Fruit fly (Drosophila melanogaster): ENCODE results near the gene dop.

dop gene

dm6 chr3L:15594093-15594653, 28.4 kb downstream of the dop start:
- TF ChIP-seq crol (GFP tag; IDR thresholded peaks at IDR 0.05) (peak; percentile 59), zen (tag; optimal IDR thresholded peaks at IDR 0.05) (peak; percentile 31), D (optimal IDR thresholded peaks at IDR 0.05) (peak; percentile 82), D (GFP tag; optimal IDR thresholded peaks at IDR 0.05) (no peak), Dek (tag; optimal IDR thresholded peaks at IDR 0.05) (no peak), CG4360 (GFP tag; IDR thresholded peaks at IDR 0.05) (peak; percentile 54; the same call in 1 of the 2 replicates), Nf-YC (tag; optimal IDR thresholded peaks at IDR 0.05) (no peak), Dp (GFP tag; optimal IDR thresholded peaks at IDR 0.05) (no peak), nom (GFP tag; optimal IDR thresholded peaks at IDR 0.05) (peak; percentile 3), onecut (GFP tag; IDR thresholded peaks at IDR 0.05) (no peak), CG2199 (GFP tag; IDR thresholded peaks at IDR 0.05) (0 out of 3 replicates have a peak, but pooled peaks have one; percentile 37), B-H2 (GFP tag; optimal IDR thresholded peaks at IDR 0.05) (no peak), CG15479 (GFP tag; optimal IDR thresholded peaks at IDR 0.05) (peak; percentile 92), gce (GFP tag; IDR thresholded peaks at IDR 0.05) (no peak)

dm6 chr3L:15595175-15595724, 29.4 kb downstream of the dop start:
- TF ChIP-seq CG5245 (GFP tag; optimal IDR thresholded peaks at IDR 0.05): no peak
- no peak for TF ChIP-seq dysf (GFP tag; IDR thresholded peaks at IDR 0.05)
- TF ChIP-seq z (GFP tag; IDR thresholded peaks at IDR 0.05): no peak
- TF ChIP-seq CG4404 (GFP tag; IDR thresholded peaks at IDR 0.05): no peak
- TF ChIP-seq chm (GFP tag; IDR thresholded peaks at IDR 0.05): 0 out of 2 replicates have a peak, but pooled peaks have one; percentile 20
- TF ChIP-seq fd102C (GFP tag; optimal IDR thresholded peaks at IDR 0.05): no peak
- peak; percentile 63 for TF ChIP-seq CG15479 (GFP tag; optimal IDR thresholded peaks at IDR 0.05)
- no peak for TF ChIP-seq dimm (GFP tag; IDR thresholded peaks at IDR 0.05)
- TF ChIP-seq az2 (GFP tag; optimal IDR thresholded peaks at IDR 0.05): no peak
- 0 out of 3 replicates have a peak, but pooled peaks have one; percentile 27 for TF ChIP-seq CG14050 (GFP tag; IDR thresholded peaks at IDR 0.05)
- TF ChIP-seq sima (GFP tag; optimal IDR thresholded peaks at IDR 0.05): no peak
- no peak for TF ChIP-seq Fer1 (GFP tag; optimal IDR thresholded peaks at IDR 0.05)
- no peak for TF ChIP-seq gce (GFP tag; IDR thresholded peaks at IDR 0.05)
- TF ChIP-seq ab (GFP tag; optimal IDR thresholded peaks at IDR 0.05): no peak
- no peak for TF ChIP-seq da (GFP tag; optimal IDR thresholded peaks at IDR 0.05)
- no peak for TF ChIP-seq gcm (GFP tag; optimal IDR thresholded peaks at IDR 0.05)
- no peak for TF ChIP-seq CG3065 (GFP tag; optimal IDR thresholded peaks at IDR 0.05)
- no peak for TF ChIP-seq ara (GFP tag; IDR thresholded peaks at IDR 0.05)
- TF ChIP-seq CG13775 (GFP tag; optimal IDR thresholded peaks at IDR 0.05): no peak
- no peak for TF ChIP-seq Atf6 (GFP tag; IDR thresholded peaks at IDR 0.05)
- no peak for TF ChIP-seq CG4424 (GFP tag; optimal IDR thresholded peaks at IDR 0.05)
- TF ChIP-seq zfh1 (GFP tag; IDR thresholded peaks at IDR 0.05): 0 out of 3 replicates have a peak, but pooled peaks have one; percentile 34
- peak; percentile 23 for TF ChIP-seq twi (tag; optimal IDR thresholded peaks at IDR 0.05)
- TF ChIP-seq CG7357 (GFP tag; IDR thresholded peaks at IDR 0.05): no peak
- TF ChIP-seq Hr78 (GFP tag; optimal IDR thresholded peaks at IDR 0.05): peak in 1 of 2 experiments; percentile 17
- no peak for TF ChIP-seq toy (GFP tag; IDR thresholded peaks at IDR 0.05)
- no peak for TF ChIP-seq Atf-2 (GFP tag; optimal IDR thresholded peaks at IDR 0.05)
- TF ChIP-seq ssp (GFP tag; IDR thresholded peaks at IDR 0.05): no peak
- TF ChIP-seq lab (GFP tag; optimal IDR thresholded peaks at IDR 0.05): peak; percentile 29
- TF ChIP-seq CG8388 (GFP tag; optimal IDR thresholded peaks at IDR 0.05): peak; percentile 3
- peak; percentile 44; the same call in 1 of the 2 replicates for TF ChIP-seq ranshi (GFP tag; IDR thresholded peaks at IDR 0.05)
- TF ChIP-seq CG12236 (GFP tag; optimal IDR thresholded peaks at IDR 0.05): no peak
- no peak for TF ChIP-seq Mad (GFP tag; optimal IDR thresholded peaks at IDR 0.05)
- TF ChIP-seq chn (GFP tag; optimal IDR thresholded peaks at IDR 0.05): no peak
- no peak; the same call in 2 of the 3 replicates for TF ChIP-seq CG2199 (GFP tag; IDR thresholded peaks at IDR 0.05)
- no peak for TF ChIP-seq sna (GFP tag; IDR thresholded peaks at IDR 0.05; ENCODE audit: partially characterized antibody)
- peak; percentile 23 for TF ChIP-seq grau (tag; optimal IDR thresholded peaks at IDR 0.05)
- no peak for TF ChIP-seq zfh2 (GFP tag; optimal IDR thresholded peaks at IDR 0.05)

Data from whole organism, embryonic.